Worm (Caenorhabditis elegans): Measurements from ENCODE around the gene vps-16.

ce11 chrIII:6418254-6418653 is 14.8 kb upstream of the vps-16 start:
- TF ChIP-seq swsn-7 (tag; optimal IDR thresholded peaks at IDR 0.05): no peak
- no peak for TF ChIP-seq nhr-28 (tag; optimal IDR thresholded peaks at IDR 0.05)
- no peak for TF ChIP-seq blmp-1 (tag; optimal IDR thresholded peaks at IDR 0.05)
- no peak for TF ChIP-seq ceh-88 (GFP tag; IDR thresholded peaks at IDR 0.05)
- TF ChIP-seq nhr-77 (tag; optimal IDR thresholded peaks at IDR 0.05): no peak
- TF ChIP-seq ces-1 (GFP tag; optimal IDR thresholded peaks at IDR 0.05): no peak
- no peak for TF ChIP-seq nhr-76 (tag; optimal IDR thresholded peaks at IDR 0.05)
- no peak for TF ChIP-seq unc-62 (GFP tag; optimal IDR thresholded peaks at IDR 0.05)
- no peak for TF ChIP-seq snpc-4 (tag; optimal IDR thresholded peaks at IDR 0.05)
- no peak for TF ChIP-seq zag-1 (tag; optimal IDR thresholded peaks at IDR 0.05)
- TF ChIP-seq nhr-19 (GFP tag; conservative IDR thresholded peaks at IDR 0.05): no peak
- TF ChIP-seq skn-1 (tag; optimal IDR thresholded peaks at IDR 0.05): no peak
